Fruit fly (Drosophila melanogaster) whole organism: ENCODE measurements around the gene CG8509.

Source experiments
- Dll ChIP-seq: fragments of >200 bp; optimal IDR thresholded peaks from 2 replicates; lab custom pipeline; 2017
- usp ChIP-seq: fragments of >200 bp; optimal IDR thresholded peaks from 2 replicates; lab custom pipeline; 2017; ENCODE audit warnings: missing biosample characterization, missing genetic modification characterization, mixed read lengths

DNA sequence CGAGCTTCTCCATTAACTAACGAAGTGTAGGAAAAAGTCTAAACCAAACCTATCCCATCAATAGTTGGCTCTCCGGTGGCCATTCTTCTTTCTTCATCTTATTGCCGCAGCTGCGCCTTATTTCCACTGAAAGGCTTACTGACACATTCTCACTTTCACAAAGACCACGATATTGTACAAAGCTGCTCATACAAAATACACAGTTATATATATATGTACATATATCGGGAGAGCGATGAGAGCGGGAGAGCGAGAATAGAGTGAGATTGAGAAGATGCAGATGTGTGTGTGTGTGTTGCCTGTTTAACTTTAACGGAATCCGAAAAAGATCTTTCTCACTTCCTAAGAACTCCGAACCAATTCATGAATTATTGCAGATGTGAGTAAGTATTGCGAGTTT, 3.9 kb downstream of the CG8509 start:
- no peak for TF ChIP-seq Dll (lab: Kevin White, UChicago)
- TF ChIP-seq usp (GFP tag; lab: Kevin White, UChicago): no peak
